Fruit fly (Drosophila melanogaster) whole organism, embryonic: ENCODE measurements around the gene kel.

ENCODE experiments used
- ATbp ChIP-seq: fragments of 200-800 bp; sonication (Bioruptor generic); optimal IDR thresholded peaks from 2 replicates; lab custom pipeline; 2017; ENCODE audit warnings: missing biosample characterization, mild to moderate bottlenecking, missing genetic modification characterization, missing genetic modification reagents
- Atf-2 ChIP-seq: fragments of 200-800 bp; sonication (Bioruptor generic); optimal IDR thresholded peaks from 2 replicates; lab custom pipeline; 2016; ENCODE audit warnings: missing biosample characterization, missing genetic modification characterization
- Atf3 ChIP-seq: fragments of 200-800 bp; sonication (Bioruptor generic); optimal IDR thresholded peaks from 3 replicates; lab custom pipeline; 2016; ENCODE audit warnings: missing biosample characterization, missing genetic modification characterization
- B-H2 ChIP-seq: fragments of 200-800 bp; sonication (Bioruptor generic); optimal IDR thresholded peaks from 2 replicates; lab custom pipeline; 2018; ENCODE audit warnings: missing biosample characterization, mild to moderate bottlenecking, missing genetic modification characterization
- CG11247 ChIP-seq: fragments of 200-800 bp; sonication (Bioruptor generic); IDR thresholded peaks from 2 replicates; pipeline ENCODE4 v1.3.6; 2022; ENCODE audit warnings: missing biosample characterization, missing genetic modification characterization
- CG15073 ChIP-seq: fragments of 200-800 bp; sonication (Bioruptor generic); optimal IDR thresholded peaks from 2 replicates; lab custom pipeline; 2016; ENCODE audit warnings: missing biosample characterization, missing genetic modification characterization
- CG17385 ChIP-seq: fragments of 200-800 bp; sonication (Bioruptor generic); optimal IDR thresholded peaks from 3 replicates; lab custom pipeline; 2018; ENCODE audit warnings: missing biosample characterization, mild to moderate bottlenecking, missing genetic modification characterization
- CG31388 ChIP-seq: fragments of 200-800 bp; sonication (Bioruptor generic); optimal IDR thresholded peaks from 2 replicates; lab custom pipeline; 2016; ENCODE audit warnings: missing biosample characterization, missing genetic modification characterization
- CG31441 ChIP-seq: fragments of 200-800 bp; sonication (Bioruptor generic); IDR thresholded peaks from 2 replicates; pipeline ENCODE4 v1.3.6; 2022; ENCODE audit warnings: missing biosample characterization, missing genetic modification characterization
- CG34376 ChIP-seq: fragments of 200-800 bp; sonication (Bioruptor generic); optimal IDR thresholded peaks from 2 replicates; lab custom pipeline; 2018; ENCODE audit warnings: missing biosample characterization, mild to moderate bottlenecking, missing genetic modification characterization
- CG4424 ChIP-seq: fragments of 200-800 bp; sonication (Bioruptor generic); optimal IDR thresholded peaks from 3 replicates; lab custom pipeline; 2016; ENCODE audit warnings: missing biosample characterization, missing genetic modification characterization
- CG4707 ChIP-seq: fragments of 200-800 bp; sonication (Bioruptor generic); optimal IDR thresholded peaks from 2 replicates; lab custom pipeline; 2018; ENCODE audit warnings: missing biosample characterization, mild to moderate bottlenecking, missing genetic modification characterization, moderate library complexity
- CG5180 ChIP-seq: fragments of 200-800 bp; sonication (Bioruptor generic); optimal IDR thresholded peaks from 3 replicates; lab custom pipeline; 2017; ENCODE audit warnings: missing biosample characterization, missing genetic modification characterization, mild to moderate bottlenecking, moderate library complexity, missing genetic modification reagents
- CG6683 ChIP-seq: fragments of 200-800 bp; sonication (Bioruptor generic); optimal IDR thresholded peaks from 2 replicates; lab custom pipeline; 2017; ENCODE audit warnings: missing biosample characterization, mild to moderate bottlenecking, missing genetic modification characterization, missing genetic modification reagents
- CG6765 ChIP-seq: fragments of 200-800 bp; sonication (Bioruptor generic); optimal IDR thresholded peaks from 3 replicates; lab custom pipeline; 2017; ENCODE audit warnings: missing biosample characterization, mild to moderate bottlenecking, missing genetic modification characterization
- CG7357 ChIP-seq: fragments of 200-800 bp; sonication (Bioruptor generic); IDR thresholded peaks from 3 replicates; pipeline ENCODE4 v1.3.6; 2022; ENCODE audit warnings: missing biosample characterization, missing genetic modification characterization
- CG7963 ChIP-seq: fragments of 200-800 bp; sonication (Bioruptor generic); IDR thresholded peaks from 3 replicates; pipeline ENCODE4 v1.3.6; 2022; ENCODE audit warnings: missing biosample characterization, missing genetic modification characterization; ENCODE audit not compliant: partially characterized antibody
- CG8765 ChIP-seq: fragments of 200-800 bp; sonication (Bioruptor generic); IDR thresholded peaks from 2 replicates; pipeline ENCODE4 v1.3.6; 2022; ENCODE audit warnings: missing biosample characterization, missing genetic modification characterization
- CG9797 ChIP-seq: fragments of 200-800 bp; sonication (Bioruptor generic); optimal IDR thresholded peaks from 3 replicates; lab custom pipeline; 2018; ENCODE audit warnings: missing biosample characterization, mild to moderate bottlenecking, missing genetic modification characterization
- Dp ChIP-seq: fragments of 200-800 bp; sonication (Bioruptor generic); optimal IDR thresholded peaks from 2 replicates; lab custom pipeline; 2018; ENCODE audit warnings: missing biosample characterization, mild to moderate bottlenecking, missing genetic modification characterization, moderate library complexity
- Ets97D ChIP-seq: fragments of 200-800 bp; sonication (Bioruptor generic); optimal IDR thresholded peaks from 3 replicates; lab custom pipeline; 2016; ENCODE audit warnings: missing biosample characterization, missing genetic modification characterization
- Fer3 ChIP-seq: fragments of 200-800 bp; sonication (Bioruptor generic); optimal IDR thresholded peaks from 2 replicates; lab custom pipeline; 2018; ENCODE audit warnings: missing biosample characterization, mild to moderate bottlenecking, missing genetic modification characterization, moderate library complexity
- HLH4C ChIP-seq: fragments of 200-800 bp; sonication (Bioruptor generic); IDR thresholded peaks from 3 replicates; pipeline ENCODE4 v1.3.6; 2022; ENCODE audit warnings: missing biosample characterization, missing genetic modification characterization; ENCODE audit not compliant: partially characterized antibody
- Kr ChIP-seq: fragments of 200-800 bp; sonication (Bioruptor generic); optimal IDR thresholded peaks from 2 replicates; lab custom pipeline; 2017; ENCODE audit warnings: missing biosample characterization, mild to moderate bottlenecking, missing genetic modification characterization
- MBD-R2 ChIP-seq: fragments of 200-800 bp; sonication (Bioruptor generic); IDR thresholded peaks from 2 replicates; pipeline ENCODE4 v1.3.6; 2022; ENCODE audit warnings: missing biosample characterization, missing genetic modification characterization
- NC2β ChIP-seq: fragments of 200-800 bp; sonication (Bioruptor generic); optimal IDR thresholded peaks from 2 replicates; lab custom pipeline; 2016; ENCODE audit warnings: missing biosample characterization, missing genetic modification characterization
- NK7.1 ChIP-seq: fragments of 200-800 bp; sonication (Bioruptor generic); optimal IDR thresholded peaks from 3 replicates; lab custom pipeline; 2016; ENCODE audit warnings: missing biosample characterization, missing genetic modification characterization
- Nf-YC ChIP-seq: fragments of 200-800 bp; optimal IDR thresholded peaks from 3 replicates; lab custom pipeline; 2019; ENCODE audit warnings: missing biosample characterization, mild to moderate bottlenecking, missing genetic modification characterization, moderate library complexity
- Sox100B ChIP-seq: fragments of 200-800 bp; sonication (Bioruptor generic); optimal IDR thresholded peaks from 3 replicates; lab custom pipeline; 2018; ENCODE audit warnings: missing biosample characterization, mild to moderate bottlenecking, missing genetic modification characterization
- Sry-β ChIP-seq: fragments of 200-800 bp; sonication (Bioruptor generic); optimal IDR thresholded peaks from 2 replicates; lab custom pipeline; 2018; ENCODE audit warnings: missing biosample characterization, mild to moderate bottlenecking, missing genetic modification characterization, moderate library complexity
- Sry-δ ChIP-seq: fragments of 200-800 bp; sonication (Bioruptor generic); optimal IDR thresholded peaks from 2 replicates; lab custom pipeline; 2016; ENCODE audit warnings: missing biosample characterization, missing genetic modification characterization
- ara ChIP-seq: fragments of 200-800 bp; sonication (Bioruptor generic); IDR thresholded peaks from 2 replicates; pipeline ENCODE4 v1.3.6; 2022; ENCODE audit warnings: missing biosample characterization, missing genetic modification characterization
- ash1 ChIP-seq: fragments of 200-800 bp; sonication (Bioruptor generic); optimal IDR thresholded peaks from 2 replicates; lab custom pipeline; 2018; ENCODE audit warnings: missing biosample characterization, mild to moderate bottlenecking, missing genetic modification characterization
- bab2 ChIP-seq: fragments of 200-800 bp; sonication (Bioruptor generic); optimal IDR thresholded peaks from 2 replicates; lab custom pipeline; 2016; ENCODE audit warnings: missing biosample characterization, missing genetic modification characterization
- bowl ChIP-seq: fragments of 200-800 bp; sonication (Bioruptor generic); IDR thresholded peaks from 2 replicates; pipeline ENCODE4 v1.3.6; 2022; ENCODE audit warnings: missing biosample characterization, missing genetic modification characterization
- corto ChIP-seq: fragments of 200-800 bp; sonication (Bioruptor generic); optimal IDR thresholded peaks from 2 replicates; lab custom pipeline; 2016; ENCODE audit warnings: missing biosample characterization, mild to moderate bottlenecking, missing genetic modification characterization, moderate library complexity
- eve ChIP-seq, 2 experiments: fragments of >200 bp; optimal IDR thresholded peaks; 2 replicates each; lab custom pipeline; 2017; ENCODE audit warnings: missing biosample characterization in 2 of 2, missing genetic modification characterization in 2 of 2
- jigr1 ChIP-seq: fragments of 200-800 bp; sonication (Bioruptor generic); IDR thresholded peaks from 3 replicates; pipeline ENCODE4 v1.3.6; 2022; ENCODE audit warnings: missing biosample characterization, missing genetic modification characterization
- kni ChIP-seq: fragments of 200-800 bp; sonication (Bioruptor generic); optimal IDR thresholded peaks from 3 replicates; lab custom pipeline; 2017; ENCODE audit warnings: mild to moderate bottlenecking, missing biosample characterization, missing genetic modification reagents, missing genetic modification characterization
- lab ChIP-seq: fragments of 200-800 bp; sonication (Bioruptor generic); optimal IDR thresholded peaks from 3 replicates; lab custom pipeline; 2017; ENCODE audit warnings: missing biosample characterization, missing genetic modification characterization, mild to moderate bottlenecking, moderate library complexity, missing genetic modification reagents
- nau ChIP-seq: fragments of 200-800 bp; sonication (Bioruptor generic); optimal IDR thresholded peaks from 3 replicates; lab custom pipeline; 2017; ENCODE audit warnings: missing biosample characterization, mild to moderate bottlenecking, missing genetic modification characterization, missing genetic modification reagents
- pan ChIP-seq, 4 experiments: fragments of >200 bp in 3 of 4; fragments of 200-800 bp in 1 of 4; sonication (Bioruptor generic) in 1 of 4; optimal IDR thresholded peaks in 3 of 4; IDR thresholded peaks in 1 of 4; 2 replicates each; pipeline versions ENCODE4 v1.3.6 to Lab custom; 2017 to 2022; ENCODE audit warnings: missing biosample characterization in 2 of 4, missing genetic modification characterization in 2 of 4, mixed read lengths in 1 of 4
- phol ChIP-seq: fragments of 200-800 bp; sonication (Bioruptor generic); optimal IDR thresholded peaks from 3 replicates; lab custom pipeline; 2018; ENCODE audit warnings: missing biosample characterization, mild to moderate bottlenecking, missing genetic modification characterization, moderate library complexity
- pita ChIP-seq: fragments of 200-800 bp; sonication (Bioruptor generic); optimal IDR thresholded peaks from 2 replicates; lab custom pipeline; 2017; ENCODE audit warnings: missing biosample characterization, mild to moderate bottlenecking, missing genetic modification characterization
- repo ChIP-seq: fragments of 200-800 bp; sonication (Bioruptor generic); optimal IDR thresholded peaks from 2 replicates; lab custom pipeline; 2016; ENCODE audit warnings: missing biosample characterization, missing genetic modification characterization
- stc ChIP-seq: fragments of 200-800 bp; sonication (Bioruptor generic); IDR thresholded peaks from 2 replicates; pipeline ENCODE4 v1.3.6; 2022; ENCODE audit warnings: missing biosample characterization, missing genetic modification characterization
- tna ChIP-seq: fragments of 200-800 bp; sonication (Bioruptor generic); IDR thresholded peaks from 2 replicates; pipeline ENCODE4 v1.3.6; 2022; ENCODE audit warnings: missing biosample characterization, missing genetic modification characterization; ENCODE audit not compliant: partially characterized antibody
- ttk ChIP-seq: fragments of 200-800 bp; sonication (Bioruptor generic); IDR thresholded peaks from 2 replicates; pipeline ENCODE4 v2.1.2; 2022; ENCODE audit warnings: missing biosample characterization, missing genetic modification characterization

kel gene

dm6 chr2L:18141471-18142345 is 3.8 kb upstream of the kel start (continued):
- TF ChIP-seq tna (no peak), CG8765 (GFP tag; lab: Robert Waterston, UW) (no peak), CG7963 (GFP tag; lab: Robert Waterston, UW) (no peak), HLH4C (GFP tag; lab: Robert Waterston, UW) (no peak), Sry-δ (peak; percentile 18), B-H2 (GFP tag; lab: Kevin White, UChicago) (no peak), CG7357 (GFP tag; lab: Robert Waterston, UW) (peak; percentile 60; the same call in 2 of the 3 replicates), CG31388 (GFP tag; lab: Kevin White, UChicago) (no peak), kni (GFP tag; lab: Kevin White, UChicago) (peak; percentile 20), pita (GFP tag; lab: Kevin White, UChicago) (no peak), corto (GFP tag; lab: Kevin White, UChicago) (no peak), Dp (no peak), CG4424 (GFP tag; lab: Kevin White, UChicago) (peak; percentile 70), stc (GFP tag; lab: Robert Waterston, UW) (peak; percentile 50; the same call in 1 of the 2 replicates), CG34376 (GFP tag; lab: Kevin White, UChicago) (peak; percentile 68), CG6765 (peak; percentile 58), nau (GFP tag; lab: Kevin White, UChicago) (peak; percentile 73), phol (tag; lab: Kevin White, UChicago) (peak; percentile 71), CG9797 (GFP tag; lab: Kevin White, UChicago) (no peak), eve (GFP tag; optimal IDR thresholded peaks at IDR 0.05; lab: Kevin White, UChicago) (no peak), Atf-2 (peak; percentile 9), repo (GFP tag; lab: Kevin White, UChicago) (no peak), MBD-R2 (GFP tag; lab: Robert Waterston, UW) (peak; percentile 23; the same call in 1 of the 2 replicates), CG31441 (GFP tag; lab: Robert Waterston, UW) (peak; percentile 82), ttk (GFP tag; lab: Robert Waterston, UW) (peak; percentile 74), Sox100B (GFP tag; lab: Kevin White, UChicago) (peak; percentile 78), bab2 (GFP tag; lab: Kevin White, UChicago) (peak; percentile 43), CG6683 (GFP tag; lab: Kevin White, UChicago) (peak; percentile 47), pan (optimal IDR thresholded peaks at IDR 0.05; lab: Kevin White, UChicago) (no peak), pan (GFP tag; optimal IDR thresholded peaks at IDR 0.05 in 1 of 2, IDR thresholded peaks at IDR 0.05 in 1 of 2) (peak in 1 of 2 experiments; percentile 61), Fer3 (tag; lab: Kevin White, UChicago) (peak; percentile 42), Ets97D (peak; percentile 10), NK7.1 (GFP tag; lab: Kevin White, UChicago) (no peak), lab (GFP tag; lab: Kevin White, UChicago) (peak; percentile 71), jigr1 (GFP tag; lab: Robert Waterston, UW) (no peak), ara (GFP tag; lab: Robert Waterston, UW) (0 out of 2 replicates have a peak, but pooled peaks have one; percentile 10), CG15073 (GFP tag; lab: Kevin White, UChicago) (no peak), CG4707 (GFP tag; lab: Kevin White, UChicago) (no peak), ATbp (GFP tag; lab: Kevin White, UChicago) (peak; percentile 73), ash1 (GFP tag; lab: Kevin White, UChicago) (no peak), bowl (no peak), NC2β (GFP tag; lab: Kevin White, UChicago) (peak; percentile 9), Atf3 (GFP tag; lab: Kevin White, UChicago) (no peak), CG11247 (GFP tag; lab: Robert Waterston, UW) (peak; percentile 28; the same call in 1 of the 2 replicates), Sry-β (no peak), Nf-YC (tag; lab: Kevin White, UChicago) (peak; percentile 41), Kr (GFP tag; lab: Kevin White, UChicago) (no peak), CG17385 (GFP tag; lab: Kevin White, UChicago) (peak; percentile 65), CG5180 (GFP tag; lab: Kevin White, UChicago) (peak; percentile 74)
